Worm (Caenorhabditis elegans) whole organism, L4/young adult: ENCODE results near the gene Y32H12A.1.

Experiments
- dao-5 ChIP-seq: sonication (generic microtip); optimal IDR thresholded peaks from 2 replicates; lab custom pipeline; 2016; ENCODE audit warnings: missing genotype, missing genetic modification characterization, moderate library complexity, missing compliant biosample characterization
- him-1 ChIP-seq: sonication (generic microtip); optimal IDR thresholded peaks from 2 replicates; lab custom pipeline; 2016; ENCODE audit warnings: missing genotype, missing genetic modification reagents, missing genetic modification characterization, missing compliant biosample characterization

ce11 chrIII:5344561-5344960 lies 17.4 kb upstream of the Y32H12A.1 start:
- TF ChIP-seq dao-5 (tag; lab: Kevin White, UChicago) (no peak), him-1 (tag; lab: Kevin White, UChicago) (no peak)
